Worm (Caenorhabditis elegans) whole organism, L1 larva: ENCODE measurements around the gene ZK673.11.
"Not testable (repeated sequence)": the region's sequence is repeated elsewhere in the genome, so short reads cannot be mapped to it uniquely, and the experiment has no call there.

ENCODE experiments used
- C16A3.4 ChIP-seq: fragments of 150-350 bp; optimal IDR thresholded peaks from 2 replicates; lab custom pipeline; 2014; ENCODE audit warnings: missing biosample characterization, missing genetic modification characterization
- F16B12.6 ChIP-seq: fragments of 150-350 bp; optimal IDR thresholded peaks from 2 replicates; lab custom pipeline; 2014; ENCODE audit warnings: missing biosample characterization, missing genetic modification characterization
- Y116A8C.19 ChIP-seq: sonication (generic microtip); optimal IDR thresholded peaks from 2 replicates; lab custom pipeline; 2016; ENCODE audit warnings: missing compliant biosample characterization, missing genetic modification characterization, borderline replicate concordance
- aha-1 ChIP-seq: fragments of 150-350 bp; optimal IDR thresholded peaks from 2 replicates; lab custom pipeline; 2014; ENCODE audit warnings: missing biosample characterization, missing genetic modification characterization
- ceh-88 ChIP-seq: fragments of 200-800 bp; sonication (Bioruptor generic); IDR thresholded peaks from 2 replicates; pipeline ENCODE4 v1.3.6; 2022; ENCODE audit warnings: missing genetic modification characterization, missing compliant biosample characterization
- ces-1 ChIP-seq: fragments of 150-350 bp; optimal IDR thresholded peaks from 2 replicates; lab custom pipeline; 2014; ENCODE audit warnings: missing biosample characterization, missing genetic modification reagents, missing genetic modification characterization
- dpl-1 ChIP-seq, 3 experiments: fragments of 150-350 bp in 2 of 3; sonication (generic microtip) in 1 of 3; optimal IDR thresholded peaks; 2 replicates each; lab custom pipeline; 2014 to 2017; ENCODE audit warnings: missing biosample characterization in 3 of 3, missing genetic modification characterization in 3 of 3, missing genetic modification reagents in 3 of 3
- efl-1 ChIP-seq, 4 experiments: fragments of 150-350 bp; optimal IDR thresholded peaks in 3 of 4; peaks in 1 of 4; 1 replicate in 1 of 4; 2 replicates in 3 of 4; lab custom pipeline; 2014; ENCODE audit warnings: missing biosample characterization in 2 of 4, missing genetic modification characterization in 2 of 4, missing genetic modification reagents in 2 of 4
- elt-2 ChIP-seq: sonication (generic microtip); optimal IDR thresholded peaks from 2 replicates; lab custom pipeline; 2016; ENCODE audit warnings: missing genetic modification characterization, mild to moderate bottlenecking, inconsistent platforms, missing compliant biosample characterization, missing genetic modification reagents
- grh-1 ChIP-seq: fragments of 200-800 bp; sonication (Bioruptor generic); IDR thresholded peaks from 2 replicates; pipeline ENCODE4 v1.3.6; 2022; ENCODE audit warnings: missing genetic modification reagents, missing genetic modification characterization, missing compliant biosample characterization
- isw-1 ChIP-seq: fragments of 200-800 bp; sonication (Bioruptor generic); IDR thresholded peaks from 2 replicates; pipeline ENCODE4 v1.3.6; 2022; ENCODE audit warnings: missing genetic modification characterization, missing compliant biosample characterization
- lin-14 ChIP-seq: fragments of 200-800 bp; sonication (Bioruptor generic); optimal IDR thresholded peaks from 2 replicates; lab custom pipeline; 2018; ENCODE audit warnings: mild to moderate bottlenecking, missing genetic modification characterization, moderate library complexity, missing compliant biosample characterization
- lin-35 ChIP-seq, 2 experiments: fragments of 150-350 bp; optimal IDR thresholded peaks; 2 replicates each; lab custom pipeline; 2014; ENCODE audit warnings: missing biosample characterization in 2 of 2, missing genetic modification characterization in 2 of 2, missing genetic modification reagents in 2 of 2
- lin-39 ChIP-seq: fragments of 150-350 bp; optimal IDR thresholded peaks from 2 replicates; lab custom pipeline; 2014; ENCODE audit warnings: missing biosample characterization, missing genetic modification reagents, missing genetic modification characterization
- lsy-2 ChIP-seq, 2 experiments: fragments of 150-350 bp; optimal IDR thresholded peaks; 2 replicates each; lab custom pipeline; 2014; ENCODE audit warnings: missing biosample characterization in 2 of 2, missing genetic modification characterization in 2 of 2
- mdl-1 ChIP-seq, 2 experiments: fragments of 150-350 bp; optimal IDR thresholded peaks; 2 replicates each; lab custom pipeline; 2014 to 2017; ENCODE audit warnings: missing biosample characterization in 2 of 2, missing genetic modification characterization in 2 of 2, inconsistent platforms in 1 of 2
- nhr-11 ChIP-seq: fragments of 150-350 bp; optimal IDR thresholded peaks from 2 replicates; lab custom pipeline; 2014; ENCODE audit warnings: missing biosample characterization, missing genetic modification characterization
- nhr-19 ChIP-seq: fragments of 200-800 bp; sonication (Bioruptor generic); conservative IDR thresholded peaks from 2 replicates; pipeline ENCODE4 v1.3.6; 2022; ENCODE audit warnings: missing genetic modification characterization, missing compliant biosample characterization
- nhr-237 ChIP-seq: fragments of 150-350 bp; optimal IDR thresholded peaks from 2 replicates; lab custom pipeline; 2014; ENCODE audit warnings: missing biosample characterization, missing genetic modification characterization
- nhr-71 ChIP-seq: sonication (generic microtip); optimal IDR thresholded peaks from 2 replicates; lab custom pipeline; 2016; ENCODE audit warnings: mild to moderate bottlenecking, missing genetic modification characterization, moderate library complexity, missing compliant biosample characterization
- nhr-77 ChIP-seq: fragments of 150-350 bp; optimal IDR thresholded peaks from 2 replicates; lab custom pipeline; 2014; ENCODE audit warnings: missing biosample characterization, missing genetic modification characterization
- nhr-84 ChIP-seq: sonication (generic microtip); optimal IDR thresholded peaks from 2 replicates; lab custom pipeline; 2017; ENCODE audit warnings: missing biosample characterization, missing genetic modification characterization
- pag-3 ChIP-seq: sonication (generic microtip); optimal IDR thresholded peaks from 2 replicates; lab custom pipeline; 2017; ENCODE audit warnings: missing genetic modification characterization, mild to moderate bottlenecking, missing compliant biosample characterization, antibody characterized with exemption, borderline replicate concordance; ENCODE audit not compliant: insufficient read depth
- pqm-1 ChIP-seq: sonication (generic microtip); optimal IDR thresholded peaks from 3 replicates; lab custom pipeline; 2017; ENCODE audit warnings: missing biosample characterization, missing genetic modification characterization
- rnt-1 ChIP-seq: sonication (generic microtip); optimal IDR thresholded peaks from 2 replicates; lab custom pipeline; 2016; ENCODE audit warnings: mild to moderate bottlenecking, missing genetic modification characterization, moderate library complexity, missing compliant biosample characterization
- skn-1 ChIP-seq: fragments of 150-350 bp; optimal IDR thresholded peaks from 2 replicates; lab custom pipeline; 2014; ENCODE audit warnings: missing biosample characterization, missing genetic modification characterization
- swsn-7 ChIP-seq: sonication (generic microtip); optimal IDR thresholded peaks from 2 replicates; lab custom pipeline; 2016; ENCODE audit warnings: missing genetic modification characterization, missing compliant biosample characterization
- tbx-2 ChIP-seq: sonication (generic microtip); optimal IDR thresholded peaks from 2 replicates; lab custom pipeline; 2016; ENCODE audit warnings: missing genetic modification characterization, missing compliant biosample characterization
- tlp-1 ChIP-seq: fragments of 150-350 bp; optimal IDR thresholded peaks from 2 replicates; lab custom pipeline; 2014; ENCODE audit warnings: missing biosample characterization, missing genetic modification characterization
- unc-130 ChIP-seq: fragments of 150-350 bp; optimal IDR thresholded peaks from 2 replicates; lab custom pipeline; 2017; ENCODE audit warnings: missing biosample characterization, missing genetic modification characterization, inconsistent platforms
- unc-30 ChIP-seq: sonication (generic microtip); optimal IDR thresholded peaks from 2 replicates; lab custom pipeline; 2017; ENCODE audit warnings: missing biosample characterization, missing genetic modification characterization
- unc-86 ChIP-seq: sonication (generic microtip); optimal IDR thresholded peaks from 2 replicates; lab custom pipeline; 2016; ENCODE audit warnings: missing genetic modification characterization, missing compliant biosample characterization
- unc-98 ChIP-seq: fragments of 200-800 bp; sonication (Bioruptor generic); IDR thresholded peaks from 2 replicates; pipeline ENCODE4 v1.3.6; 2022; ENCODE audit warnings: missing genetic modification characterization, missing compliant biosample characterization
- zip-4 ChIP-seq: fragments of 200-800 bp; sonication (Bioruptor generic); optimal IDR thresholded peaks from 2 replicates; lab custom pipeline; 2018; ENCODE audit warnings: mild to moderate bottlenecking, missing genetic modification characterization, moderate library complexity, missing compliant biosample characterization

The ZK673.11 gene

DNA sequence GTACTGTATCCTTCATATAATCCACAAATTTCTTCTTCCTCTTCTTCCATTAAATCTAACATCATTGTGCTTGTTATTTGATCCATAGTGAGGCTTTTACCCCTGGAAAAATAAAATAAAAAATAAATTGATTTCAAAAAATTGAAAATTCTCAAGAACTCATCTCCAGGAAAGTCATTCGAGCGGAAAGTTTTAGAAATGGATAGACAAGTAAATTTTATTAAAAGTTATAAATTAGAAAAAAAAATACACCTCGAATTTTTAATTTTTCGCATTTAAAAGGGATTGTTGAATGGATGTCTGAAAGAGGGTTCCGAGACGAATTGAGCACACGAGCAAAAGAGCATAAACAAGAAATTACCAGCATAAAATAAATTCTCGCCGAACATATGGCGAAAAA, 35.1 kb upstream of the ZK673.11 start, which contains the start of gene frpr-21:
TSS of gene frpr-21 (minus strand) at position 101 of the 400 bp plus-strand sequence.
- TF ChIP-seq nhr-19 (no peak), lin-14 (GFP tag; lab: Kevin White, UChicago) (no peak)

DNA sequence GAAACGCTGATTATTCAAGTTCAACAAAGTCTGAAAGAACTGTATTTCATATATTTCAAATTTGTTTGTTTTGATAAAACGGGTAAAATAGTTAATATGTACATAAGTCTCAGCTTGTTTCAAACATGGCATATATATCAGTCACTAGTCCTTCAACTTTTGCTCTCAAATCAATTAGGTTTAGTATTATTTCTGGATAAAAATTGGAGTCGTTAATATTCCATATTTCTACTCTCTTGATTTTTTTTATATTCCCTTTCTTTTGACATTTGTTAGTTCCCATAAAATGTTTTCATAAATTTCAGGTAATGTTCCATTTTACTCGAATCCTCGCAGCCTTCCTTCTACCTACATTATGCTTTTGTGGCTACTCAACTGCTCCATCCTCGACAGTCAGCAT, 21.2 kb upstream of the ZK673.11 start, which contains the start of gene cut-4:
TSS of gene cut-4 (plus strand) at position 301 of the 400 bp plus-strand sequence.
- no peak for TF ChIP-seq swsn-7 (tag; lab: Kevin White, UChicago)
- TF ChIP-seq dpl-1 (GFP tag; optimal IDR thresholded peaks at IDR 0.05; lab: Kevin White, UChicago), result no peak
- no peak for TF ChIP-seq nhr-19

DNA sequence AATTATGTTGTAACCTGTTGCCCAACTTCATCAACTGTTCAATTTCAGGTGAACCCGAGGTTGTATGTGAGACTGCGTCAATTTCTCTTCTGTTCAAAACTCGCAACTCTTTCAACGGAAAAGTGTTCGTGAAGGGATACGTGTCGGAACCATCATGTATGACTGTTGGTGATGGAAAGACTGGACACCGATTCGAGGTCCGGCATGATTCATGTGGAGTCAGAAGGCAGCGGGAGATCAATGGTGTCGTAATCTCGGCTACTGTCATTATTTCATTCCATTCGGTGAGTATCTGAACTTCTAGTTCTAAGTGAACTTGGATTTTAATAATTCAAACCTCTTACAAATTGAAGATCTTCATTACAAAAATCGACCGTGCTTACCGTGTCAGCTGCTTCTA, 19.2 kb upstream of the ZK673.11 start:
- TF ChIP-seq nhr-77 (tag; lab: Kevin White, UChicago) (no peak), grh-1 (no peak), ces-1 (GFP tag; lab: Kevin White, UChicago) (no peak), pqm-1 (no peak)
- TF ChIP-seq, all 84 proteins: peak for 0

DNA sequence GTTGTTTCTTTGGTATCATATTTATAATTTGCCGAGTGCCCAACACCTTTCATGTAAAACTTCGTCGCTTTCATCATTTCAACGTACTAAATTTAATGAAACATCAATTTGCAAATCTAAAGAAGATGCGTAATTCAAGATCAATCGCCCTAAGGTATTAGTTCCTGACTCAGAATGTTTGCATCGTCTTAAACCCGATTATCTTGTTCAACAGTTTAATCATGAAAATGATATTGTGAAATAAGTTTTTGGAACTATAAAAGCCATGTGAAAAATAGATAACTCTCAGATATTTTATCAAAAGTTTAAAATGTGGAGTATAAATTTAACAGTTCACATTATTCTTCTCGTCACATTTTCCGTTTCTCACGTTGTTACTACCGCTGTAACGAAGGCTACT, 17.1 kb upstream of the ZK673.11 start, which contains the start of gene E04D5.4:
TSS of gene E04D5.4 (plus strand) at position 301 of the 400 bp plus-strand sequence.
- no peak for TF ChIP-seq efl-1 (optimal IDR thresholded peaks at IDR 0.05; lab: Kevin White, UChicago)
- TF ChIP-seq efl-1 (GFP tag; optimal IDR thresholded peaks at IDR 0.05 in 1 of 2; lab: Kevin White, UChicago), result peak in 1 of 2 experiments; percentile 83
- TF ChIP-seq tbx-2 (tag; lab: Kevin White, UChicago), result no peak
- TF ChIP-seq pqm-1, result no peak

DNA sequence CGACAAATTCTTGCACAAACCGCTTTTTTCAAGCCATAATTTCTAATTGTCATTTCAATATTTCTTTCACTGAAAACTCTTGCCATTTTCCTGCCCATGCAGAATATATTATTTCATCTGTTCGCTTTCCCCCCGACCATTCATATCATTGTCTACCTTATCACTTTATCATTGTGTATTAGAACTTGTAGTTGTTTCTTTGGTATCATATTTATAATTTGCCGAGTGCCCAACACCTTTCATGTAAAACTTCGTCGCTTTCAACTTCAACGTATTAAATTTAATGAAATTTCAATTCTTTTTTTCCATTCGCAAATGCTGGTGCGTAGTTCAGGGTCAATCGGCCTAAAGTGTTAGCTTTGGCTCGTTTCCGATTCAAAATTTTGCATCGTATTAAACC, 14.2 kb upstream of the ZK673.11 start, which contains the start of gene ZK673.1:
TSS of gene ZK673.1 (plus strand) at position 301 of the 400 bp plus-strand sequence.
- TF ChIP-seq unc-98 (GFP tag; lab: Robert Waterston, UW); zip-4 (GFP tag; lab: Kevin White, UChicago); tbx-2 (tag; lab: Kevin White, UChicago): not testable (repeated sequence)

DNA sequence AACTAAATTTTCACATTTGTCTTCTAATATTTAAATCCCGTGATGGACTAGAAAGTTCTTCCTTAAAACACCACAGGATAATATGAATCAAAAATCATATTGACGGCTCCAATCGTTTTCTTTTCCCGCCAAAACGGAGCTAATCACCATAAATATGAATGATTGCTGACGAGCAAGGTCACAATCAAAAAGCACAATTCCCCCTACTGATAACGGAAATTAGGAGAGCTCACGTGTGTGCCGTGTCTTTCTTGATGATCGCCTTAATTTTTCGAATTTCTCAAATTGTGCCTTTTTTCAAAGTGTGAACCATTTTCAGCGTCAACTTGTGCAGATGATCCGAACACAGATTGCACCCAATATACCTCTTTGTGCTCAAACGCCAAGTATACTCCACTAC, 13.2 kb upstream of the ZK673.11 start:
- peak; percentile 59 for TF ChIP-seq elt-2 (tag; lab: Kevin White, UChicago)
- TF ChIP-seq zip-4 (GFP tag; lab: Kevin White, UChicago), result no peak
- peak in 1 of 2 experiments; percentile 32 for TF ChIP-seq lin-35 (GFP tag; optimal IDR thresholded peaks at IDR 0.05; lab: Kevin White, UChicago)
- no peak for TF ChIP-seq ceh-88 (GFP tag; lab: Robert Waterston, UW)
- TF ChIP-seq, all 84 proteins: peak for 2

DNA sequence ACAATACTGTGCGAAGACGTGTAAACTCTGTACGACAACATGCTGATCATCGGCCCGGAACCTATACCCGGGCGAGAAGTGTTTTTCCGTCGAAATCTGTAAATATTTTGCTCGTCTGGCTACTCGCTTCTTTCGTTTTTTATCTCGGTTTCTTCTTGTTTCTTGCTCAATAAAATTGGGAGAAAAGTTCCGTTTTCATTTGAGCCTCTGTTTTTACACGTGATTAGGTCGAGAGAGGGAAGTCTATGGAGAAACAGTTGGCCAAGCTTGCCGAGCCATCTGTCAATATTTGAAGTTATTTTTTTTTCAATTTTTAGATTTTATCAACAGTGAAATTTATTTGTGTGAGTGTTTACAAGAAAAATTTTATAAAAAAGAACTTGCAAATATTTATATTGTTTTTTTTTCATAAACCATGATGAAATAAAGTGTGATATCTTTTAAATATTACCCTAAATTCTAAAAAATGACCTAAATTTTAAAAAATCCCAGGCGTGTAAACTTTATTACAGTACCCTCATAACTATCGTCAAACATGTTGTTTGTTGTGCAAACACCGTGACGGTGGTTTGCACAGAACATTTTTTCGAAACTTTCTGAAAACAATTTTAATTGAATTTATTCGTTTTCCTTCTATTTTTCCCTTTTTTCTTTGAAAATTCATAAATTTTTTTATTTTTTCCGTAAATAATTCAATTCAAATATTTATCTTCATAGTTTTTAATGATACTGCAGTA, 11.9 kb upstream of the ZK673.11 start:
- TF ChIP-seq zip-4 (GFP tag; lab: Kevin White, UChicago) (no peak), Y116A8C.19 (no peak), pag-3 (no peak), unc-86 (tag; lab: Kevin White, UChicago) (no peak), nhr-237 (tag; lab: Kevin White, UChicago) (no peak), nhr-11 (tag; lab: Kevin White, UChicago) (no peak), rnt-1 (tag; lab: Kevin White, UChicago) (peak; percentile 65), F16B12.6 (tag; lab: Kevin White, UChicago) (peak; percentile 76), mdl-1 (tag; optimal IDR thresholded peaks at IDR 0.05; lab: Kevin White, UChicago) (peak in 1 of 2 experiments; percentile 2), isw-1 (GFP tag; lab: Robert Waterston, UW) (no peak), aha-1 (tag; lab: Kevin White, UChicago) (no peak), skn-1 (tag; lab: Kevin White, UChicago) (peak; percentile 5), nhr-84 (tag; lab: Kevin White, UChicago) (no peak), nhr-19 (peak; percentile 40), lsy-2 (tag; optimal IDR thresholded peaks at IDR 0.05; lab: Kevin White, UChicago) (peak; percentile 49 to 51), nhr-71 (peak; percentile 61), unc-30 (tag; lab: Kevin White, UChicago) (no peak), tlp-1 (no peak), efl-1 (optimal IDR thresholded peaks at IDR 0.05; lab: Kevin White, UChicago) (peak in 1 of 2 experiments; percentile 12), efl-1 (GFP tag; optimal IDR thresholded peaks at IDR 0.05 in 1 of 2; lab: Kevin White, UChicago) (no peak), lin-39 (tag; lab: Kevin White, UChicago) (no peak), elt-2 (tag; lab: Kevin White, UChicago) (no peak), C16A3.4 (tag; lab: Kevin White, UChicago) (peak; percentile 1), lin-14 (GFP tag; lab: Kevin White, UChicago) (peak; percentile 64), unc-130 (no peak)
